Worm (Caenorhabditis elegans) whole organism, mixed stage, embryonic: ENCODE measurements around the gene sra-10.
"Not testable (repeated sequence)": the region's sequence is repeated elsewhere in the genome, so short reads cannot be mapped to it uniquely, and the experiment has no call there.

Experiments used
- M03D4.4 ChIP-seq: sonication (generic microtip); optimal IDR thresholded peaks from 2 replicates; lab custom pipeline; 2017; ENCODE audit warnings: mild to moderate bottlenecking, missing genetic modification characterization, missing compliant biosample characterization
- bed-3 ChIP-seq: fragments of 200-800 bp; sonication (Bioruptor generic); optimal IDR thresholded peaks from 3 replicates; lab custom pipeline; 2018; ENCODE audit warnings: mild to moderate bottlenecking, missing genetic modification characterization, moderate library complexity, missing compliant biosample characterization
- blmp-1 ChIP-seq: fragments of 150-350 bp; optimal IDR thresholded peaks from 2 replicates; lab custom pipeline; 2014; ENCODE audit warnings: missing biosample characterization, missing genetic modification characterization
- ceh-39 ChIP-seq: fragments of 150-350 bp; optimal IDR thresholded peaks from 2 replicates; lab custom pipeline; 2014; ENCODE audit warnings: missing biosample characterization, missing genetic modification characterization
- ceh-43 ChIP-seq: fragments of 200-800 bp; sonication (Bioruptor generic); optimal IDR thresholded peaks from 2 replicates; lab custom pipeline; 2018; ENCODE audit warnings: mild to moderate bottlenecking, missing genetic modification characterization, moderate library complexity, missing compliant biosample characterization
- ceh-83 ChIP-seq: fragments of 200-800 bp; sonication (Bioruptor generic); optimal IDR thresholded peaks from 2 replicates; lab custom pipeline; 2018; ENCODE audit warnings: mild to moderate bottlenecking, missing genetic modification characterization, missing compliant biosample characterization
- ces-1 ChIP-seq: fragments of 150-350 bp; optimal IDR thresholded peaks from 2 replicates; lab custom pipeline; 2014; ENCODE audit warnings: missing biosample characterization, missing genetic modification reagents, missing genetic modification characterization
- cnd-1 ChIP-seq: fragments of 200-800 bp; sonication (Bioruptor generic); optimal IDR thresholded peaks from 2 replicates; lab custom pipeline; 2018; ENCODE audit warnings: mild to moderate bottlenecking, missing genetic modification characterization, missing compliant biosample characterization
- drap-1 ChIP-seq: fragments of 200-800 bp; sonication (Bioruptor generic); optimal IDR thresholded peaks from 3 replicates; lab custom pipeline; 2018; ENCODE audit warnings: mild to moderate bottlenecking, missing genetic modification characterization, missing compliant biosample characterization
- elt-1 ChIP-seq: sonication (generic microtip); optimal IDR thresholded peaks from 2 replicates; lab custom pipeline; 2017; ENCODE audit warnings: missing genetic modification characterization, mild to moderate bottlenecking, missing compliant biosample characterization, antibody characterized with exemption, moderate library complexity, borderline replicate concordance; ENCODE audit not compliant: insufficient read depth
- elt-3 ChIP-seq: fragments of 150-350 bp; optimal IDR thresholded peaks from 2 replicates; lab custom pipeline; 2014; ENCODE audit warnings: missing biosample characterization, missing genetic modification characterization
- flh-1 ChIP-seq: fragments of 200-800 bp; sonication (Bioruptor generic); optimal IDR thresholded peaks from 2 replicates; lab custom pipeline; 2018; ENCODE audit warnings: mild to moderate bottlenecking, missing genetic modification characterization, moderate library complexity, missing compliant biosample characterization
- hlh-1 ChIP-seq: fragments of 150-350 bp; optimal IDR thresholded peaks from 2 replicates; lab custom pipeline; 2014; ENCODE audit warnings: missing biosample characterization, missing genetic modification reagents, missing genetic modification characterization
- lin-13 ChIP-seq: fragments of 150-350 bp; optimal IDR thresholded peaks from 2 replicates; lab custom pipeline; 2014; ENCODE audit warnings: missing biosample characterization, missing genetic modification characterization
- lin-32 ChIP-seq: fragments of 200-800 bp; sonication (Bioruptor generic); optimal IDR thresholded peaks from 2 replicates; lab custom pipeline; 2018; ENCODE audit warnings: mild to moderate bottlenecking, missing genetic modification characterization, missing compliant biosample characterization
- lsy-2 ChIP-seq: fragments of 150-350 bp; optimal IDR thresholded peaks from 2 replicates; lab custom pipeline; 2014; ENCODE audit warnings: missing biosample characterization, missing genetic modification characterization
- mab-5 ChIP-seq: fragments of 150-350 bp; optimal IDR thresholded peaks from 2 replicates; lab custom pipeline; 2014; ENCODE audit warnings: missing biosample characterization, missing genetic modification characterization
- mep-1 ChIP-seq: fragments of 150-350 bp; optimal IDR thresholded peaks from 2 replicates; lab custom pipeline; 2017; ENCODE audit warnings: missing biosample characterization, missing genetic modification reagents, missing genetic modification characterization, inconsistent platforms
- mls-2 ChIP-seq: sonication (generic microtip); optimal IDR thresholded peaks from 2 replicates; lab custom pipeline; 2016; ENCODE audit warnings: mild to moderate bottlenecking, missing genetic modification characterization, moderate library complexity, missing compliant biosample characterization
- nhr-12 ChIP-seq: fragments of 150-350 bp; optimal IDR thresholded peaks from 2 replicates; lab custom pipeline; 2014; ENCODE audit warnings: missing biosample characterization, missing genetic modification characterization
- nhr-2 ChIP-seq: fragments of 150-350 bp; optimal IDR thresholded peaks from 2 replicates; lab custom pipeline; 2014; ENCODE audit warnings: missing biosample characterization, missing genetic modification characterization
- nhr-28 ChIP-seq: fragments of 150-350 bp; optimal IDR thresholded peaks from 2 replicates; lab custom pipeline; 2014; ENCODE audit warnings: missing biosample characterization, missing genetic modification characterization
- nhr-76 ChIP-seq: sonication (generic microtip); optimal IDR thresholded peaks from 2 replicates; lab custom pipeline; 2017; ENCODE audit warnings: missing biosample characterization, missing genetic modification characterization
- pha-4 ChIP-seq: fragments of 150-350 bp; optimal IDR thresholded peaks from 2 replicates; lab custom pipeline; 2018; ENCODE audit warnings: missing biosample characterization, missing genetic modification reagents, missing genetic modification characterization
- sem-2 ChIP-seq: fragments of 200-800 bp; sonication (Bioruptor generic); optimal IDR thresholded peaks from 2 replicates; lab custom pipeline; 2018; ENCODE audit warnings: mild to moderate bottlenecking, missing genetic modification characterization, missing compliant biosample characterization
- sptf-1 ChIP-seq: sonication (generic microtip); optimal IDR thresholded peaks from 2 replicates; lab custom pipeline; 2017; ENCODE audit warnings: mild to moderate bottlenecking, missing genetic modification characterization, moderate library complexity, missing compliant biosample characterization
- tbx-8 ChIP-seq: fragments of 200-800 bp; sonication (Bioruptor generic); optimal IDR thresholded peaks from 2 replicates; lab custom pipeline; 2018; ENCODE audit warnings: mild to moderate bottlenecking, missing genetic modification characterization, moderate library complexity, missing compliant biosample characterization
- unc-120 ChIP-seq: sonication (generic microtip); optimal IDR thresholded peaks from 2 replicates; lab custom pipeline; 2017; ENCODE audit warnings: missing genetic modification characterization, missing compliant biosample characterization; ENCODE audit not compliant: poor library complexity, severe bottlenecking
- unc-39 ChIP-seq: fragments of 150-350 bp; optimal IDR thresholded peaks from 2 replicates; lab custom pipeline; 2014; ENCODE audit warnings: missing biosample characterization, missing genetic modification characterization
- unc-62 ChIP-seq: fragments of 150-350 bp; optimal IDR thresholded peaks from 2 replicates; lab custom pipeline; 2014; ENCODE audit warnings: missing biosample characterization, missing genetic modification reagents, missing genetic modification characterization
- ztf-11 ChIP-seq: fragments of 150-350 bp; optimal IDR thresholded peaks from 2 replicates; lab custom pipeline; 2014; ENCODE audit warnings: missing biosample characterization, missing genetic modification characterization

Gene sra-10

DNA sequence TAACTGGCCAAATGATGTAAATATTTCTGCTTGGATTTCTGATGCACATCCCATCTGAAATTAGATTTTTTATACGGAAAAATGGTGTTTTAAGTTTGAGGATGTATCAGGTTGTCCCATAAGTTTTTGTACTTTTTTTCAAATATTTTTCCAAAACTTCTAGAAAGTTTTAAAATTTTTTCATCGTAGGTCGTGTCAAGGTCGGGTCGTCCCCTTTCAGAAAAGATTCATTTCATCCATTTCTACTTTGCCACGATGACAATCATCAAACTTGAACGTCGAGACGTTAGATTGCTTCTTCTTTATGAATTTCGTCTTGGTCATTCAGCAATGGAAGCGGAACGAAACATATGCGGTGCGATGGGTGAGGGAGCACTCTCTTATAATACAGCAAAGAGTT, 9.5 kb upstream of the sra-10 start, which contains the start of gene sra-12:
Gene sra-12, minus strand, starts transcription at position 101 of the 400 bp plus-strand sequence.
- not testable (repeated sequence) for TF ChIP-seq ces-1 (GFP tag; lab: Kevin White, UChicago); tbx-8; flh-1 (GFP tag; lab: Kevin White, UChicago)

DNA sequence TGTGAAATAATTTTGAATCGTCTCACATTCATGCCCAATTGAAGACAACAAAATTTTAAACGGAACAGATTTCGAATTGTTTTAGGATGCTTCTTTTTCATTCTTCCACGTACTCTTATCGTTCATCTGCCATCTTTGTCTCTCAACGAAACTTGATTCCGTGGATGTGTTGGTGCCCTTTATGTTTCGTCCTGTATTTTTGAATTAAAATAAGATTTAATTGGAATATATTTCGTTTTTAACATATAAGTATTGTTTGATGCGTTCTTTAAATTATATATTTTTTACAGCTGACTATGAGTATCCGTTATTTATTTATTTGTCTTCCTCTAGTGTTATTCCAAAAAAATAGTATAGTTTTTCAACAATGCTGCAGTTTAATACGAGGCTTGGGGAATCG, 7.2 kb upstream of the sra-10 start, which contains the start of gene gly-1:
Gene gly-1, minus strand, starts transcription at position 101 of the 400 bp plus-strand sequence.
- no peak for TF ChIP-seq blmp-1 (tag; lab: Kevin White, UChicago)
- no peak for TF ChIP-seq unc-120
- TF ChIP-seq, all 35 proteins: peak for 0

DNA sequence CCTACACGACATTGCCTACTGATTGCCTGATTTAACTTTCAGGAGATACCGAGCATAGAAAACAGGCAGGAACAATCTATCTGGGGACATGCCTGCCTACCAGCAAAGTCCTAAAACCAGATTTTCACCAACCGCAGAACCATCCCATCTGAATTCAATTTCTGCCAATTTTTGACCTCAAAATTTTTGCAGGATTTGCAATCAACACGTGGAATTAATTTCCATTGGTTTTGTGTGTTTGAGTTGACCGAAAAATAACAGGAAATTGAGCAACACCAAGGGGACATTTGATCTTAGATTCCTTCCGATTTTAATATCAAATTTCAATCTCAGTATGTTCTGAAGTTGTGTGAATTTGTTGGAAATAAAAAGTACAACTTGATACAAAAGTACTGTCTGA, 4.1 kb upstream of the sra-10 start:
- TF ChIP-seq unc-62 (GFP tag; lab: Kevin White, UChicago) (no peak), lin-32 (GFP tag; lab: Kevin White, UChicago) (no peak), nhr-76 (tag; lab: Kevin White, UChicago) (no peak), unc-39 (tag; lab: Kevin White, UChicago) (no peak), flh-1 (GFP tag; lab: Kevin White, UChicago) (no peak), cnd-1 (no peak), mls-2 (no peak), nhr-28 (no peak), hlh-1 (no peak), sem-2 (no peak), ztf-11 (tag; lab: Kevin White, UChicago) (no peak), drap-1 (no peak), nhr-12 (tag; lab: Kevin White, UChicago) (no peak), bed-3 (no peak), mep-1 (tag; lab: Kevin White, UChicago) (no peak), pha-4 (tag; lab: Kevin White, UChicago) (no peak), lin-13 (tag; lab: Kevin White, UChicago) (no peak), elt-3 (tag; lab: Kevin White, UChicago) (no peak)

DNA sequence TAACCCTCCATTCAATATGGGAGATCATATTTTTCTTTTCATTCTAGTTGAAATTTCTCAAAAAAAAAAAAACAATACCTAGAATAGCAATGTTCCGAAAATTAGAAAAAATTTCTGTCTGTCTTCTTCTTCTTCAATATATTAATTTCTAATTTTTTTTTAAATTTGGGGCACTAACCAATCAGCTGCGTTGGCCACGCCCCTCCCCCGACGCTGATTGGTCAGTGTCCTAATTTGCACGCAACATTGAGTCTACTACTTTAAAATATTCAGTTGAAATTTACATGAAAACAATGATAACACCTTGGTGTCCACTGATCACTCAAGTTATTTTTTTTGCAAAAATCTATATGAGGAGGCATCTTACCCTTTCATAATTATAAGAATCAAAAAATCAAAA, 1.1 kb upstream of the sra-10 start:
- no peak for TF ChIP-seq lin-13 (tag; lab: Kevin White, UChicago)
- no peak for TF ChIP-seq lin-32 (GFP tag; lab: Kevin White, UChicago)
- TF ChIP-seq mab-5 (tag; lab: Kevin White, UChicago), result no peak
- no peak for TF ChIP-seq flh-1 (GFP tag; lab: Kevin White, UChicago)
- no peak for TF ChIP-seq M03D4.4 (tag; lab: Kevin White, UChicago)
- TF ChIP-seq nhr-76 (tag; lab: Kevin White, UChicago), result no peak
- no peak for TF ChIP-seq nhr-28
- no peak for TF ChIP-seq ceh-83 (GFP tag; lab: Kevin White, UChicago)
- TF ChIP-seq ceh-43 (GFP tag; lab: Kevin White, UChicago), result no peak
- no peak for TF ChIP-seq sem-2
- TF ChIP-seq hlh-1, result no peak
- TF ChIP-seq tbx-8, result no peak
- no peak for TF ChIP-seq nhr-2 (tag; lab: Kevin White, UChicago)
- TF ChIP-seq cnd-1, result no peak
- no peak for TF ChIP-seq bed-3
- no peak for TF ChIP-seq elt-1 (tag; lab: Kevin White, UChicago)

DNA sequence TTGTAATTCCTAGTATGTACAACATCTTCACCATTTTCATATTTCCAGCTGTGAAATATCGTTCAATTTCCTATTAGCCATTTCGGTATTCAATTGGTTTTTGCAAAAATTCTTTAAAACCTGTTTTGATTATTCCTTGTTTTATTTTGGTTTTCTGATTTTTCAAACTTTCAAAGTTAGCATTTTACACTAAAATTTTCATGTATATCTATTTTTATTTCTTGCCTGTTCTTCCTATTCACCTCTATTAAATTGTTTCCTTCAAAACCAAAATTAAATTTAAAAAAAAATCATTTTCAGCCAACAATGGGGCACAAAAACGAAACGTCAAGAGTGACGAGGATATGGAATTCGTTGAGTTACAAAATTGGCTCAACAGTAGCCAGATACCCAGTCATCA, 5.9 kb downstream of the sra-10 start, which contains the start of gene ptr-8:
Gene ptr-8, plus strand, starts transcription at position 301 of the 400 bp plus-strand sequence.
- TF ChIP-seq ceh-39 (tag; lab: Kevin White, UChicago), result no peak
- no peak for TF ChIP-seq sem-2

DNA sequence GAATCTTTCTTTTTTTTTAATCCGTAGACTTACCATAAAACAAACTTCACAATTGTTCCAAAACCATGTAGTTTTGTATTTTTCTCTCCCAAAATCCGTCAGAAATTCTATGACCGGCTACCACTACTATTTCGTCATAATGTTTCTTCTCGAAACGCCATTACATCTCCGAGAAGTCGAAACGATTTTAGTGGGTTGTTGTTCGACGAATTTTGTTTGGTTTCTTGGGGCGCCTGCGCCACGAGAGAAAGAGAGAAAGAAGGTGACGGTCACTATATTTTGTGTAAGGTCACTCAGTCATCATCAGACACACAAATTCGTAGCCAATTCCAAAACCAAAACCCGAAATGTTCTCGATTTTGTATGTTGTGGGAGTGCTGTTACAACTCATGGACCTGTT, 7.8 kb downstream of the sra-10 start:
- TF ChIP-seq lin-13 (tag; lab: Kevin White, UChicago) (no peak), lsy-2 (no peak), sem-2 (no peak), M03D4.4 (tag; lab: Kevin White, UChicago) (no peak), sptf-1 (tag; lab: Kevin White, UChicago) (no peak), tbx-8 (no peak), ceh-83 (GFP tag; lab: Kevin White, UChicago) (no peak), elt-1 (tag; lab: Kevin White, UChicago) (no peak), ceh-43 (GFP tag; lab: Kevin White, UChicago) (no peak)
